Fruit fly (Drosophila melanogaster): ENCODE data around the gene RnrL.

DNA sequence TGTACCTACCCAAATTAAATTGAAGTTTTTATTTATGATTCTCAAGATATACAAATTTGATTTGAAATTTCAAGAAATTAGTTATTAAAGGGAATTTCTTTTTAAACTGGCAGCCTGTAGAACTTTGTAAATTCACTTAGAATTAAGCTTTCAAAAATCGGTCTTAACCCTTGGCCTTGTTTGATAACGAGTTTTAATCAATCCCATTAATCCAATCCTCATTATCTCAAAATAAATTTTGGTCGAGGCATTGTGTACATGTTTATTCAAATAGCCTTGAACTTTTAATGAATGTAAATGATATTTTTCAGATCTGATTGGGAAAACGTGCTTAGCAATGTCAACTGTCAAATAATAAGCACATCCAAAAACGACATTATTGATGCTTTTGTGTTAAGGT lies 12.1 kb upstream of the RnrL start:
- TF ChIP-seq Ets98B (GFP tag; IDR thresholded peaks at IDR 0.05) (no peak), Snoo (tag; optimal IDR thresholded peaks at IDR 0.05) (no peak), CG32121 (GFP tag; IDR thresholded peaks at IDR 0.05) (no peak), CG10348 (GFP tag; IDR thresholded peaks at IDR 0.05) (no peak), CG8159 (tag; optimal IDR thresholded peaks at IDR 0.05) (no peak)
